Fruit fly (Drosophila melanogaster) whole organism, embryonic: Measurements from ENCODE around the gene CG46312.
A peak's percentile ranks its signal among the peaks of the same experiment; 100 is the strongest.

Experiments
- CG10147 ChIP-seq: fragments of 200-800 bp; sonication (Bioruptor generic); optimal IDR thresholded peaks from 2 replicates; lab custom pipeline; 2019; ENCODE audit warnings: missing biosample characterization, mild to moderate bottlenecking, missing genetic modification characterization, moderate library complexity
- CG1024 ChIP-seq: fragments of 200-800 bp; sonication (Bioruptor generic); IDR thresholded peaks from 2 replicates; pipeline ENCODE4 v1.3.6; 2022; ENCODE audit warnings: missing biosample characterization, missing genetic modification characterization
- CG11093 ChIP-seq: fragments of 200-800 bp; sonication (Bioruptor generic); IDR thresholded peaks from 3 replicates; pipeline ENCODE4 v1.3.6; 2022; ENCODE audit warnings: missing biosample characterization, missing genetic modification characterization
- CG13424 ChIP-seq: fragments of 200-800 bp; sonication (Bioruptor generic); optimal IDR thresholded peaks from 2 replicates; lab custom pipeline; 2019; ENCODE audit warnings: missing biosample characterization, mild to moderate bottlenecking, missing genetic modification characterization, moderate library complexity
- CG14050 ChIP-seq: fragments of 200-800 bp; sonication (Bioruptor generic); IDR thresholded peaks from 3 replicates; pipeline ENCODE4 v1.3.6; 2022; ENCODE audit warnings: missing biosample characterization, missing genetic modification characterization
- CG1529 ChIP-seq: fragments of 200-800 bp; sonication (Bioruptor generic); optimal IDR thresholded peaks from 3 replicates; lab custom pipeline; 2018; ENCODE audit warnings: missing biosample characterization, missing genetic modification characterization
- CG17359 ChIP-seq: fragments of 200-800 bp; sonication (Bioruptor generic); optimal IDR thresholded peaks from 3 replicates; lab custom pipeline; 2018; ENCODE audit warnings: missing biosample characterization, mild to moderate bottlenecking, missing genetic modification characterization, moderate library complexity
- CG17612 ChIP-seq: fragments of 200-800 bp; sonication (Bioruptor generic); IDR thresholded peaks from 2 replicates; pipeline ENCODE4 v1.3.6; 2022; ENCODE audit warnings: missing biosample characterization, missing genetic modification characterization
- CG18262 ChIP-seq: fragments of 200-800 bp; optimal IDR thresholded peaks from 3 replicates; lab custom pipeline; 2019; ENCODE audit warnings: missing biosample characterization, mild to moderate bottlenecking, missing genetic modification characterization, moderate library complexity
- CG31224 ChIP-seq: fragments of 200-800 bp; sonication (Bioruptor generic); IDR thresholded peaks from 2 replicates; pipeline ENCODE4 v1.3.6; 2022; ENCODE audit warnings: missing biosample characterization, missing genetic modification characterization
- CG31441 ChIP-seq: fragments of 200-800 bp; sonication (Bioruptor generic); IDR thresholded peaks from 2 replicates; pipeline ENCODE4 v1.3.6; 2022; ENCODE audit warnings: missing biosample characterization, missing genetic modification characterization
- CG3163 ChIP-seq: fragments of 200-800 bp; sonication (Bioruptor generic); optimal IDR thresholded peaks from 3 replicates; lab custom pipeline; 2016; ENCODE audit warnings: missing biosample characterization, missing genetic modification characterization
- CG32532 ChIP-seq: fragments of 200-800 bp; sonication (Bioruptor generic); IDR thresholded peaks from 2 replicates; pipeline ENCODE4 v1.3.6; 2022; ENCODE audit warnings: missing biosample characterization, missing genetic modification characterization
- CG33557 ChIP-seq: fragments of 200-800 bp; sonication (Bioruptor generic); optimal IDR thresholded peaks from 2 replicates; lab custom pipeline; 2019; ENCODE audit warnings: missing biosample characterization, mild to moderate bottlenecking, missing genetic modification characterization, moderate library complexity
- CG34224 ChIP-seq: fragments of 200-800 bp; sonication (Bioruptor generic); IDR thresholded peaks from 3 replicates; pipeline ENCODE4 v1.3.6; 2022; ENCODE audit warnings: missing biosample characterization, missing genetic modification characterization; ENCODE audit not compliant: partially characterized antibody
- CG34422 ChIP-seq: fragments of 200-800 bp; sonication (Bioruptor generic); IDR thresholded peaks from 3 replicates; pipeline ENCODE4 v1.3.6; 2022; ENCODE audit warnings: missing biosample characterization, missing genetic modification characterization
- CG43689 ChIP-seq: fragments of 200-800 bp; sonication (Bioruptor generic); IDR thresholded peaks from 2 replicates; pipeline ENCODE4 v1.3.6; 2022; ENCODE audit warnings: missing biosample characterization, missing genetic modification characterization
- CG7786 ChIP-seq: fragments of 200-800 bp; sonication (Bioruptor generic); optimal IDR thresholded peaks from 2 replicates; lab custom pipeline; 2016; ENCODE audit warnings: missing biosample characterization, missing genetic modification characterization
- CG7963 ChIP-seq: fragments of 200-800 bp; sonication (Bioruptor generic); IDR thresholded peaks from 3 replicates; pipeline ENCODE4 v1.3.6; 2022; ENCODE audit warnings: missing biosample characterization, missing genetic modification characterization; ENCODE audit not compliant: partially characterized antibody
- CG8089 ChIP-seq: fragments of 200-800 bp; sonication (Bioruptor generic); optimal IDR thresholded peaks from 3 replicates; lab custom pipeline; 2016; ENCODE audit warnings: missing biosample characterization, missing genetic modification characterization
- CG9437 ChIP-seq: fragments of 200-800 bp; sonication (Bioruptor generic); optimal IDR thresholded peaks from 2 replicates; lab custom pipeline; 2018; ENCODE audit warnings: missing biosample characterization, mild to moderate bottlenecking, missing genetic modification characterization
- Dfd ChIP-seq, 2 experiments: fragments of >200 bp; optimal IDR thresholded peaks; 2 replicates each; lab custom pipeline; 2017; ENCODE audit warnings: missing biosample characterization in 2 of 2, missing genetic modification characterization in 2 of 2
- Dip2 ChIP-seq: fragments of 200-800 bp; sonication (Bioruptor generic); IDR thresholded peaks from 2 replicates; pipeline ENCODE4 v1.3.6; 2022; ENCODE audit warnings: missing biosample characterization, missing genetic modification characterization
- Ets65A ChIP-seq: fragments of 200-800 bp; sonication (Bioruptor generic); peaks from one replicate; lab custom pipeline; 2016; ENCODE audit warnings: missing biosample characterization, missing genetic modification characterization
- Fer3 ChIP-seq: fragments of 200-800 bp; sonication (Bioruptor generic); optimal IDR thresholded peaks from 2 replicates; lab custom pipeline; 2018; ENCODE audit warnings: missing biosample characterization, mild to moderate bottlenecking, missing genetic modification characterization, moderate library complexity
- Gug ChIP-seq: fragments of 200-800 bp; sonication (Bioruptor generic); IDR thresholded peaks from 4 replicates; pipeline ENCODE4 v1.3.6; 2022; ENCODE audit warnings: missing biosample characterization, missing genetic modification characterization
- Hmx ChIP-seq: fragments of 200-800 bp; sonication (Bioruptor generic); optimal IDR thresholded peaks from 2 replicates; lab custom pipeline; 2016; ENCODE audit warnings: missing biosample characterization, missing genetic modification characterization
- Lpt ChIP-seq: fragments of >200 bp; optimal IDR thresholded peaks from 2 replicates; lab custom pipeline; 2018; ENCODE audit warnings: missing biosample characterization, missing genetic modification characterization
- PHDP ChIP-seq: fragments of 200-800 bp; sonication (Bioruptor generic); optimal IDR thresholded peaks from 3 replicates; lab custom pipeline; 2018; ENCODE audit warnings: missing biosample characterization, mild to moderate bottlenecking, missing genetic modification characterization, moderate library complexity
- Ptx1 ChIP-seq: fragments of 200-800 bp; sonication (Bioruptor generic); IDR thresholded peaks from 2 replicates; pipeline ENCODE4 v1.3.6; 2022; ENCODE audit warnings: missing biosample characterization, missing genetic modification characterization
- TFAM ChIP-seq: fragments of 200-800 bp; sonication (Bioruptor generic); optimal IDR thresholded peaks from 2 replicates; lab custom pipeline; 2017; ENCODE audit warnings: missing biosample characterization, missing genetic modification characterization, inconsistent platforms
- bab2 ChIP-seq: fragments of 200-800 bp; sonication (Bioruptor generic); optimal IDR thresholded peaks from 2 replicates; lab custom pipeline; 2016; ENCODE audit warnings: missing biosample characterization, missing genetic modification characterization
- bowl ChIP-seq: fragments of 200-800 bp; sonication (Bioruptor generic); IDR thresholded peaks from 2 replicates; pipeline ENCODE4 v1.3.6; 2022; ENCODE audit warnings: missing biosample characterization, missing genetic modification characterization
- br ChIP-seq: fragments of >200 bp; optimal IDR thresholded peaks from 2 replicates; lab custom pipeline; 2017
- chm ChIP-seq: fragments of 200-800 bp; sonication (Bioruptor generic); IDR thresholded peaks from 2 replicates; pipeline ENCODE4 v1.3.6; 2022; ENCODE audit warnings: missing biosample characterization, missing genetic modification characterization
- dmrt11E ChIP-seq: fragments of 200-800 bp; sonication (Bioruptor generic); optimal IDR thresholded peaks from 3 replicates; lab custom pipeline; 2018; ENCODE audit warnings: missing biosample characterization, mild to moderate bottlenecking, missing genetic modification characterization, moderate library complexity
- en ChIP-seq: fragments of 200-800 bp; sonication (Bioruptor generic); optimal IDR thresholded peaks from 2 replicates; lab custom pipeline; 2016; ENCODE audit warnings: missing biosample characterization, missing genetic modification characterization
- esg ChIP-seq: fragments of 200-800 bp; sonication (Bioruptor generic); conservative IDR thresholded peaks from 2 replicates; pipeline ENCODE4 v1.3.6; 2022; ENCODE audit warnings: missing biosample characterization, missing genetic modification characterization
- eve ChIP-seq, 2 experiments: fragments of >200 bp; optimal IDR thresholded peaks; 2 replicates each; lab custom pipeline; 2017; ENCODE audit warnings: missing biosample characterization in 2 of 2, missing genetic modification characterization in 2 of 2
- fu2 ChIP-seq: fragments of 200-800 bp; sonication (Bioruptor generic); optimal IDR thresholded peaks from 2 replicates; lab custom pipeline; 2016; ENCODE audit warnings: missing biosample characterization, missing genetic modification characterization
- gro ChIP-seq: fragments of 200-800 bp; sonication (Bioruptor generic); optimal IDR thresholded peaks from 2 replicates; lab custom pipeline; 2016; ENCODE audit warnings: missing biosample characterization, missing genetic modification characterization
- hb ChIP-seq: fragments of 200-800 bp; sonication (Bioruptor generic); IDR thresholded peaks from 3 replicates; pipeline ENCODE4 v1.3.6; 2022; ENCODE audit warnings: missing biosample characterization, missing genetic modification characterization; ENCODE audit not compliant: partially characterized antibody
- her ChIP-seq: fragments of 200-800 bp; sonication (Bioruptor generic); optimal IDR thresholded peaks from 2 replicates; lab custom pipeline; 2016; ENCODE audit warnings: missing biosample characterization, missing genetic modification characterization
- inv ChIP-seq: fragments of 200-800 bp; sonication (Bioruptor generic); IDR thresholded peaks from 2 replicates; pipeline ENCODE4 v1.3.6; 2022; ENCODE audit warnings: missing biosample characterization, missing genetic modification characterization; ENCODE audit not compliant: partially characterized antibody
- jing ChIP-seq: fragments of 200-800 bp; sonication (Bioruptor generic); optimal IDR thresholded peaks from 2 replicates; lab custom pipeline; 2018; ENCODE audit warnings: missing biosample characterization, mild to moderate bottlenecking, missing genetic modification characterization
- phol ChIP-seq: fragments of 200-800 bp; sonication (Bioruptor generic); optimal IDR thresholded peaks from 3 replicates; lab custom pipeline; 2018; ENCODE audit warnings: missing biosample characterization, mild to moderate bottlenecking, missing genetic modification characterization, moderate library complexity
- pita ChIP-seq: fragments of 200-800 bp; sonication (Bioruptor generic); optimal IDR thresholded peaks from 2 replicates; lab custom pipeline; 2017; ENCODE audit warnings: missing biosample characterization, mild to moderate bottlenecking, missing genetic modification characterization
- sr ChIP-seq: fragments of 200-800 bp; sonication (Bioruptor generic); IDR thresholded peaks from 3 replicates; pipeline ENCODE4 v1.3.6; 2022; ENCODE audit warnings: missing biosample characterization, missing genetic modification characterization
- ssp ChIP-seq: fragments of 200-800 bp; sonication (Bioruptor generic); IDR thresholded peaks from 2 replicates; pipeline ENCODE4 v1.3.6; 2022; ENCODE audit warnings: missing biosample characterization, missing genetic modification characterization
- trem ChIP-seq: fragments of 200-800 bp; optimal IDR thresholded peaks from 3 replicates; lab custom pipeline; 2019; ENCODE audit warnings: missing biosample characterization, mild to moderate bottlenecking, missing genetic modification characterization, moderate library complexity
- tup ChIP-seq: fragments of 200-800 bp; sonication (Bioruptor generic); optimal IDR thresholded peaks from 2 replicates; lab custom pipeline; 2016; ENCODE audit warnings: missing biosample characterization, mild to moderate bottlenecking, missing genetic modification characterization, moderate library complexity
- yki ChIP-seq: fragments of >200 bp; optimal IDR thresholded peaks from 3 replicates; lab custom pipeline; 2018
- zen2 ChIP-seq: fragments of 200-800 bp; sonication (Bioruptor generic); IDR thresholded peaks from 3 replicates; pipeline ENCODE4 v1.3.6; 2022; ENCODE audit warnings: missing biosample characterization, missing genetic modification characterization; ENCODE audit not compliant: partially characterized antibody
- zfh1 ChIP-seq: fragments of 200-800 bp; sonication (Bioruptor generic); IDR thresholded peaks from 3 replicates; pipeline ENCODE4 v1.3.6; 2022; ENCODE audit warnings: missing biosample characterization, missing genetic modification characterization

The CG46312 gene

dm6 chrX:15986654-15987053 lies 5.1 kb downstream of the CG46312 start, which contains the start of gene ND-20 (continued):
- TF ChIP-seq CG1529: no peak
- no peak for TF ChIP-seq her (GFP tag; lab: Kevin White, UChicago)
- no peak for TF ChIP-seq CG18262 (tag; lab: Kevin White, UChicago)
- no peak for TF ChIP-seq jing (GFP tag; lab: Kevin White, UChicago)
- TF ChIP-seq CG9437: no peak
- no peak for TF ChIP-seq hb (GFP tag; lab: Robert Waterston, UW)
- TF ChIP-seq bab2 (GFP tag; lab: Kevin White, UChicago): no peak
- peak; percentile 50 for TF ChIP-seq phol (tag; lab: Kevin White, UChicago)
- no peak for TF ChIP-seq CG33557 (GFP tag; lab: Kevin White, UChicago)
- TF ChIP-seq CG10147 (GFP tag; lab: Kevin White, UChicago): no peak
- TF ChIP-seq CG3163 (GFP tag; lab: Kevin White, UChicago): no peak
- TF ChIP-seq Gug (GFP tag; lab: Robert Waterston, UW): no peak
- TF ChIP-seq CG17359: peak; percentile 2
- no peak for TF ChIP-seq dmrt11E
- TF ChIP-seq pita: no peak
- TF ChIP-seq PHDP (tag; lab: Kevin White, UChicago): peak; percentile 3
- TF ChIP-seq Dfd (GFP tag; optimal IDR thresholded peaks at IDR 0.05; lab: Kevin White, UChicago): peak in 1 of 2 experiments; percentile 77
- TF ChIP-seq CG7786: no peak
- no peak for TF ChIP-seq Hmx (GFP tag; lab: Kevin White, UChicago)
- TF ChIP-seq ssp: peak; percentile 98
- no peak for TF ChIP-seq CG31441 (GFP tag; lab: Robert Waterston, UW)
- 0 out of 3 replicates have a peak, but pooled peaks have one; percentile 8 for TF ChIP-seq zfh1 (GFP tag; lab: Robert Waterston, UW)
- TF ChIP-seq Ptx1 (GFP tag; lab: Robert Waterston, UW): no peak
- no peak for TF ChIP-seq CG7963 (GFP tag; lab: Robert Waterston, UW)
- no peak for TF ChIP-seq Lpt (GFP tag; lab: Kevin White, UChicago)
- TF ChIP-seq CG17612 (GFP tag; lab: Robert Waterston, UW): no peak
- peak; percentile 4 for TF ChIP-seq CG13424
- no peak for TF ChIP-seq Dip2 (GFP tag; lab: Robert Waterston, UW)
- TF ChIP-seq zen2 (GFP tag; lab: Robert Waterston, UW): no peak
- TF ChIP-seq en (GFP tag; lab: Kevin White, UChicago): no peak
- no peak for TF ChIP-seq CG11093
- no peak for TF ChIP-seq CG31224 (GFP tag; lab: Robert Waterston, UW)
- TF ChIP-seq sr (GFP tag; lab: Robert Waterston, UW): no peak
- TF ChIP-seq bowl (GFP tag; lab: Robert Waterston, UW): no peak
- no peak for TF ChIP-seq CG32532
- peak; percentile 31 for TF ChIP-seq trem
- no peak for TF ChIP-seq Fer3 (tag; lab: Kevin White, UChicago)
- TF ChIP-seq CG34422: no peak
- no peak for TF ChIP-seq CG34224 (GFP tag; lab: Robert Waterston, UW)
- TF ChIP-seq inv: no peak
- TF ChIP-seq eve (GFP tag; optimal IDR thresholded peaks at IDR 0.05; lab: Kevin White, UChicago): no peak
- no peak for TF ChIP-seq tup (GFP tag; lab: Kevin White, UChicago)
- no peak for TF ChIP-seq gro (GFP tag; lab: Kevin White, UChicago)
- TF ChIP-seq CG43689: no peak
- TF ChIP-seq chm (GFP tag; lab: Robert Waterston, UW): no peak
- TF ChIP-seq TFAM (GFP tag; lab: Kevin White, UChicago): no peak
- no peak for TF ChIP-seq esg (GFP tag; lab: Robert Waterston, UW)
- no peak for TF ChIP-seq yki (lab: Kevin White, UChicago)
- TF ChIP-seq br (lab: Kevin White, UChicago): no peak
- no peak for TF ChIP-seq CG8089 (GFP tag; lab: Kevin White, UChicago)
- TF ChIP-seq Ets65A (GFP tag; lab: Kevin White, UChicago): peak; percentile 68
- TF ChIP-seq CG1024 (GFP tag; lab: Robert Waterston, UW): peak; percentile 89
- TF ChIP-seq CG14050 (GFP tag; lab: Robert Waterston, UW): no peak
- TF ChIP-seq fu2: no peak
